Worm (Caenorhabditis elegans) whole organism, midembryonic: ENCODE results near the gene marb-1.

Experiments
- T22C8.4 ChIP-seq: fragments of 200-800 bp; sonication (Bioruptor generic); IDR thresholded peaks from 2 replicates; pipeline ENCODE4 v1.3.6; 2022; ENCODE audit warnings: missing genetic modification characterization, missing compliant biosample characterization
- cog-1 ChIP-seq: sonication (generic microtip); optimal IDR thresholded peaks from 2 replicates; lab custom pipeline; 2016; ENCODE audit warnings: missing genetic modification characterization, missing compliant biosample characterization
- flt-1 ChIP-seq: fragments of 200-800 bp; sonication (Bioruptor generic); IDR thresholded peaks from 2 replicates; pipeline ENCODE4 v1.3.6; 2022; ENCODE audit warnings: missing genetic modification characterization, missing compliant biosample characterization
- klf-2 ChIP-seq: fragments of 200-800 bp; sonication (Bioruptor generic); conservative IDR thresholded peaks from 2 replicates; pipeline ENCODE4 v1.3.6; 2022; ENCODE audit warnings: missing genetic modification reagents, missing genetic modification characterization, missing compliant biosample characterization
- med-1 ChIP-seq: sonication (generic microtip); optimal IDR thresholded peaks from 2 replicates; lab custom pipeline; 2017; ENCODE audit warnings: missing genetic modification characterization, mild to moderate bottlenecking, missing compliant biosample characterization, antibody characterized with exemption, missing genetic modification reagents; ENCODE audit not compliant: insufficient read depth
- ref-1 ChIP-seq: fragments of 200-800 bp; sonication (Bioruptor generic); conservative IDR thresholded peaks from 2 replicates; pipeline ENCODE4 v1.3.6; 2022; ENCODE audit warnings: missing genetic modification reagents, missing genetic modification characterization, missing compliant biosample characterization
- tab-1 ChIP-seq: fragments of 200-800 bp; sonication (Bioruptor generic); IDR thresholded peaks from 2 replicates; pipeline ENCODE4 v1.3.6; 2022; ENCODE audit warnings: missing genetic modification characterization, missing compliant biosample characterization
- ztf-23 ChIP-seq: fragments of 200-800 bp; sonication (Bioruptor generic); IDR thresholded peaks from 2 replicates; pipeline ENCODE4 v1.3.6; 2022; ENCODE audit warnings: missing genetic modification reagents, missing genetic modification characterization, missing compliant biosample characterization
- ztf-29 ChIP-seq: fragments of 200-800 bp; sonication (Bioruptor generic); IDR thresholded peaks from 2 replicates; pipeline ENCODE4 v1.3.6; 2022; ENCODE audit warnings: missing genetic modification reagents, missing genetic modification characterization, missing compliant biosample characterization

The marb-1 gene

ce11 chrIV:12208984-12209676 is at the start of gene marb-1, which contains the start of gene F35G2.3:
Gene marb-1 (minus strand): TSS chrIV:12209010.
Gene F35G2.3 (plus strand): TSS chrIV:12209626.
- TF ChIP-seq med-1 (GFP tag; lab: Kevin White, UChicago), result no peak
- no peak for TF ChIP-seq tab-1 (GFP tag; lab: Robert Waterston, UW)
- TF ChIP-seq ztf-29 (GFP tag; lab: Robert Waterston, UW), result no peak
- no peak for TF ChIP-seq ztf-23 (GFP tag; lab: Robert Waterston, UW)
- no peak for TF ChIP-seq ref-1 (GFP tag; lab: Robert Waterston, UW)
- no peak for TF ChIP-seq T22C8.4
- TF ChIP-seq cog-1, result no peak
- TF ChIP-seq klf-2 (GFP tag; lab: Robert Waterston, UW), result no peak
- no peak for TF ChIP-seq flt-1 (GFP tag; lab: Robert Waterston, UW)

ce11 chrIV:12252579-12252978 is 43.8 kb upstream of the marb-1 start, which contains the start of gene dnj-26:
Gene dnj-26 (minus strand): TSS chrIV:12252679.
- no peak for TF ChIP-seq tab-1 (GFP tag; lab: Robert Waterston, UW)
- TF ChIP-seq T22C8.4, result no peak
- no peak for TF ChIP-seq med-1 (GFP tag; lab: Kevin White, UChicago)
- no peak for TF ChIP-seq cog-1
- no peak for TF ChIP-seq ref-1 (GFP tag; lab: Robert Waterston, UW)
- TF ChIP-seq ztf-29 (GFP tag; lab: Robert Waterston, UW), result no peak
- TF ChIP-seq ztf-23 (GFP tag; lab: Robert Waterston, UW), result no peak
- no peak for TF ChIP-seq flt-1 (GFP tag; lab: Robert Waterston, UW)
- no peak for TF ChIP-seq klf-2 (GFP tag; lab: Robert Waterston, UW)

- TF ChIP-seq cog-1 (no peak), ztf-23 (GFP tag; lab: Robert Waterston, UW) (no peak), ztf-29 (GFP tag; lab: Robert Waterston, UW) (no peak), T22C8.4 (no peak), med-1 (GFP tag; lab: Kevin White, UChicago) (no peak), klf-2 (GFP tag; lab: Robert Waterston, UW) (no peak), ref-1 (GFP tag; lab: Robert Waterston, UW) (no peak), flt-1 (GFP tag; lab: Robert Waterston, UW) (no peak), tab-1 (GFP tag; lab: Robert Waterston, UW) (no peak)
Measured at ce11 chrIV:12244706-12245105, 35.9 kb upstream of the marb-1 start, which contains the start of gene sre-15. Gene sre-15 (minus strand): TSS chrIV:12244806.

DNA sequence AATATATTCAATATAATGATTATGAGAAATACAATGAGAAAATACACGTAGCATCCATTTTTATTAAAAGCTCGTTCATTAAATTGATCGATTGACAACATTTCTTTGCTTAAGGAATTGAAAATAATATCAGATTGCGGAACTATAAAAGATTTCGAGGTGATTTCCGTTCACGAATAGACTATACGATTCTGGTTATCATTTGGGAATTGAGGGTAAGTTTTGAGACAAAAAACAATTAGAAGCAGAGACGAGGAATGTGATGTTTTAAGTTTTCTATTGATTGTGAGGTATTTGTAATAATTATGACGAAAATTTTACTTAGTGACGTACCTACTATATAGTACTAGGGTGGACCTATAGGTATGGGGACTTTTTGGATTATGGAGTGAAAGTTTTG is 30.0 kb upstream of the marb-1 start, which contains the start of gene sre-19:
Gene sre-19, minus strand, starts transcription at position 101 of the 400 bp plus-strand sequence.
- TF ChIP-seq med-1 (GFP tag; lab: Kevin White, UChicago), result no peak
- TF ChIP-seq cog-1, result no peak
- no peak for TF ChIP-seq flt-1 (GFP tag; lab: Robert Waterston, UW)
- no peak for TF ChIP-seq T22C8.4
- TF ChIP-seq ztf-23 (GFP tag; lab: Robert Waterston, UW), result no peak
- no peak for TF ChIP-seq tab-1 (GFP tag; lab: Robert Waterston, UW)

DNA sequence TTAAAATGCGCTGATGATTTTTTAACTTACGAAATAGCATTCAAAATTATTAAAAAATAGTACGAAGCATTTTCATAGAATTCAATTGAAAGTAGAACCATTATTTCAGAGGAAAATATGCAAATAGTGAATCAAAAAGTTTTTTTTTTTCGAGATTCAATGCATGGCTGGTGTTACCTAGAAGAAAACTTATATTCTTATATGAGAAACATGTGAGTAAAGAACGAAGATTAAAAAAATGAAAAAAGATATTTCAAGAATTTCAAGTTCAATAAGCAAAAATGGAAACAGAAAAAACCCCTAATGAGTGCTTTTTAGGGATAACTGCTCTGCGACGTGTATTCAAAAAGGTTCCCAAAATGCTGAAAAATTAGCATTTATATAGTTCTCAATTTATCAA is 27.2 kb upstream of the marb-1 start, which contains the start of gene sre-16:
Gene sre-16, minus strand, starts transcription at position 101 of the 400 bp plus-strand sequence.
- no peak for TF ChIP-seq cog-1
- TF ChIP-seq ref-1 (GFP tag; lab: Robert Waterston, UW), result no peak
- TF ChIP-seq flt-1 (GFP tag; lab: Robert Waterston, UW), result no peak
- no peak for TF ChIP-seq klf-2 (GFP tag; lab: Robert Waterston, UW)
- TF ChIP-seq ztf-29 (GFP tag; lab: Robert Waterston, UW), result no peak
- no peak for TF ChIP-seq med-1 (GFP tag; lab: Kevin White, UChicago)
- TF ChIP-seq ztf-23 (GFP tag; lab: Robert Waterston, UW), result no peak
- TF ChIP-seq T22C8.4, result no peak
- TF ChIP-seq tab-1 (GFP tag; lab: Robert Waterston, UW), result no peak

ce11 chrIV:12229679-12230078 is 20.9 kb upstream of the marb-1 start, which contains the start of gene sre-18:
Gene sre-18 (minus strand): TSS chrIV:12229779.
- TF ChIP-seq tab-1 (GFP tag; lab: Robert Waterston, UW), result no peak
- no peak for TF ChIP-seq klf-2 (GFP tag; lab: Robert Waterston, UW)
- no peak for TF ChIP-seq T22C8.4
- TF ChIP-seq cog-1, result no peak
- TF ChIP-seq med-1 (GFP tag; lab: Kevin White, UChicago), result no peak
- no peak for TF ChIP-seq ztf-23 (GFP tag; lab: Robert Waterston, UW)
- no peak for TF ChIP-seq ref-1 (GFP tag; lab: Robert Waterston, UW)
- TF ChIP-seq ztf-29 (GFP tag; lab: Robert Waterston, UW), result no peak
- no peak for TF ChIP-seq flt-1 (GFP tag; lab: Robert Waterston, UW)

DNA sequence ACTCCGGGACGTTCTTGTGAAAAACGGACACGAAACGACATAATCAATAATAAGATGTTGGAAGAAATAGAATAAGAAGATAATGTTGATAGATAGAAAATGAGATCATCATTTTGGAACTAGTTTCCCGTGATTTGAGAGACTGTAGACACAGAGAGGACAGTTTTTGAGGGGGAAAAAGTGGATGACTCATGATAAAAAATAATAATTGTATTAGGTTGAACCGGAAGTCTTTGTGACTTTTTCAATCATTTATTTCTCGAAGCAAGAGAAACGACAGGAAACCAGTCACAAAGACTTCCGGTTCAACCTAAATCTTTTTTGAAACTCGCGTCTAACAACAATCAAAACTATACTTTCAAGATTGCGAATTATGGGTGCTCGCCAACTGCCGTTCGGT is 18.2 kb upstream of the marb-1 start, which contains the start of gene mlt-3:
Gene mlt-3, minus strand, starts transcription at position 101 of the 400 bp plus-strand sequence.
- TF ChIP-seq tab-1 (GFP tag; lab: Robert Waterston, UW) (no peak), klf-2 (GFP tag; lab: Robert Waterston, UW) (no peak), med-1 (GFP tag; lab: Kevin White, UChicago) (no peak), flt-1 (GFP tag; lab: Robert Waterston, UW) (no peak), cog-1 (no peak), T22C8.4 (no peak), ref-1 (GFP tag; lab: Robert Waterston, UW) (no peak), ztf-23 (GFP tag; lab: Robert Waterston, UW) (no peak), ztf-29 (GFP tag; lab: Robert Waterston, UW) (no peak)

DNA sequence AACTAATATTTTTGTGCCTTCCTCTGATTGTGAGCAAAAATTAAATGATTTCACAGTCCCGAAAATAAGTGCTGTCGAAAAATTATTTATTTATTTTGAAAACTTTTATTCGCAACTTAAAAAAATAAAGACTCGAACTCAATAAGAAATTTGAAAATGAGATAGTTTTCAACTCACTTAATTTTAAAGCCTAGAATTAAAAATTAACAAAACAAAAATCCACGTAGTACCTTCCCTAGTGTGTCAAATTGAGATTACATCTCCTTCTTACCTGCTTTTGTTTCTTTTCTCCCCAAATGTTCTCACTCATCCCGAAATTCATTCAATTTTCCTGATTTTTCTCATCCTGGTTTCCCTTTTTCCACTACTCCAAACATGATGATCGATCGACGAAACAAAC is 10.5 kb upstream of the marb-1 start, which contains the start of gene F35G2.5:
Gene F35G2.5, plus strand, starts transcription at position 301 of the 400 bp plus-strand sequence.
- TF ChIP-seq tab-1 (GFP tag; lab: Robert Waterston, UW) (no peak), ztf-23 (GFP tag; lab: Robert Waterston, UW) (no peak), ztf-29 (GFP tag; lab: Robert Waterston, UW) (no peak), T22C8.4 (no peak), cog-1 (no peak), klf-2 (GFP tag; lab: Robert Waterston, UW) (no peak), med-1 (GFP tag; lab: Kevin White, UChicago) (no peak), ref-1 (GFP tag; lab: Robert Waterston, UW) (no peak), flt-1 (GFP tag; lab: Robert Waterston, UW) (no peak)
